Fruit fly (Drosophila melanogaster) whole organism, embryonic: ENCODE measurements around the gene Cyp313b1.

Experiments
- Asciz ChIP-seq: fragments of 200-800 bp; sonication (Bioruptor generic); optimal IDR thresholded peaks from 2 replicates; lab custom pipeline; 2017; ENCODE audit warnings: missing biosample characterization, mild to moderate bottlenecking, missing genetic modification characterization, missing genetic modification reagents
- B-H1 ChIP-seq: fragments of 200-800 bp; sonication (Bioruptor generic); IDR thresholded peaks from 3 replicates; pipeline ENCODE4 v1.3.6; 2022; ENCODE audit warnings: missing biosample characterization, missing genetic modification characterization
- CG10431 ChIP-seq: fragments of 200-800 bp; sonication (Bioruptor generic); optimal IDR thresholded peaks from 3 replicates; lab custom pipeline; 2018; ENCODE audit warnings: missing biosample characterization, mild to moderate bottlenecking, missing genetic modification characterization
- CG10543 ChIP-seq: fragments of 200-800 bp; sonication (Bioruptor generic); optimal IDR thresholded peaks from 3 replicates; lab custom pipeline; 2017; ENCODE audit warnings: missing biosample characterization, mild to moderate bottlenecking, missing genetic modification characterization, moderate library complexity
- CG11093 ChIP-seq: fragments of 200-800 bp; sonication (Bioruptor generic); IDR thresholded peaks from 3 replicates; pipeline ENCODE4 v1.3.6; 2022; ENCODE audit warnings: missing biosample characterization, missing genetic modification characterization
- CG11560 ChIP-seq: fragments of 200-800 bp; sonication (Bioruptor generic); IDR thresholded peaks from 3 replicates; pipeline ENCODE4 v1.3.6; 2022; ENCODE audit warnings: missing biosample characterization, missing genetic modification characterization
- CG12071 ChIP-seq: fragments of 200-800 bp; sonication (Bioruptor generic); optimal IDR thresholded peaks from 3 replicates; lab custom pipeline; 2018; ENCODE audit warnings: missing biosample characterization, mild to moderate bottlenecking, missing genetic modification characterization
- CG12299 ChIP-seq: fragments of 200-800 bp; sonication (Bioruptor generic); optimal IDR thresholded peaks from 2 replicates; lab custom pipeline; 2018; ENCODE audit warnings: missing biosample characterization, mild to moderate bottlenecking, missing genetic modification characterization
- CG12391 ChIP-seq: fragments of 200-800 bp; sonication (Bioruptor generic); optimal IDR thresholded peaks from 3 replicates; lab custom pipeline; 2018; ENCODE audit warnings: missing biosample characterization, mild to moderate bottlenecking, missing genetic modification characterization, moderate library complexity
- CG14050 ChIP-seq: fragments of 200-800 bp; sonication (Bioruptor generic); IDR thresholded peaks from 3 replicates; pipeline ENCODE4 v1.3.6; 2022; ENCODE audit warnings: missing biosample characterization, missing genetic modification characterization
- CG16779 ChIP-seq: fragments of 200-800 bp; sonication (Bioruptor generic); IDR thresholded peaks from 2 replicates; pipeline ENCODE4 v1.3.6; 2022; ENCODE audit warnings: missing biosample characterization, missing genetic modification characterization
- CG17359 ChIP-seq: fragments of 200-800 bp; sonication (Bioruptor generic); optimal IDR thresholded peaks from 3 replicates; lab custom pipeline; 2018; ENCODE audit warnings: missing biosample characterization, mild to moderate bottlenecking, missing genetic modification characterization, moderate library complexity
- CG18262 ChIP-seq: fragments of 200-800 bp; optimal IDR thresholded peaks from 3 replicates; lab custom pipeline; 2019; ENCODE audit warnings: missing biosample characterization, mild to moderate bottlenecking, missing genetic modification characterization, moderate library complexity
- CG1832 ChIP-seq: fragments of 200-800 bp; sonication (Bioruptor generic); optimal IDR thresholded peaks from 2 replicates; lab custom pipeline; 2017; ENCODE audit warnings: missing biosample characterization, mild to moderate bottlenecking, missing genetic modification characterization, inconsistent platforms
- CG18599 ChIP-seq: fragments of 200-800 bp; sonication (Bioruptor generic); optimal IDR thresholded peaks from 3 replicates; lab custom pipeline; 2017; ENCODE audit warnings: missing biosample characterization, missing genetic modification characterization, mild to moderate bottlenecking, moderate library complexity, missing genetic modification reagents
- CG18619 ChIP-seq: fragments of 200-800 bp; sonication (Bioruptor generic); optimal IDR thresholded peaks from 3 replicates; lab custom pipeline; 2017; ENCODE audit warnings: missing biosample characterization, mild to moderate bottlenecking, missing genetic modification characterization
- CG2889 ChIP-seq: fragments of 200-800 bp; sonication (Bioruptor generic); IDR thresholded peaks from 3 replicates; pipeline ENCODE4 v1.3.6; 2022; ENCODE audit warnings: missing biosample characterization, missing genetic modification characterization
- CG30020 ChIP-seq: fragments of 200-800 bp; optimal IDR thresholded peaks from 2 replicates; lab custom pipeline; 2019; ENCODE audit warnings: missing biosample characterization, mild to moderate bottlenecking, missing genetic modification characterization, moderate library complexity
- CG30431 ChIP-seq: fragments of 200-800 bp; sonication (Bioruptor generic); optimal IDR thresholded peaks from 2 replicates; lab custom pipeline; 2017; ENCODE audit warnings: missing biosample characterization, missing genetic modification characterization
- CG34376 ChIP-seq: fragments of 200-800 bp; sonication (Bioruptor generic); optimal IDR thresholded peaks from 2 replicates; lab custom pipeline; 2018; ENCODE audit warnings: missing biosample characterization, mild to moderate bottlenecking, missing genetic modification characterization
- CG3726 ChIP-seq: fragments of 200-800 bp; sonication (Bioruptor generic); IDR thresholded peaks from 3 replicates; pipeline ENCODE4, ENCODE4 v1.3.6; 2022; ENCODE audit warnings: missing biosample characterization, missing genetic modification characterization
- CG4854 ChIP-seq: fragments of 200-800 bp; sonication (Bioruptor generic); optimal IDR thresholded peaks from 2 replicates; lab custom pipeline; 2016; ENCODE audit warnings: missing biosample characterization, missing genetic modification characterization, inconsistent platforms
- CG6791 ChIP-seq: fragments of 200-800 bp; sonication (Bioruptor generic); IDR thresholded peaks from 3 replicates; pipeline ENCODE4 v1.3.6; 2022; ENCODE audit warnings: missing biosample characterization, missing genetic modification characterization; ENCODE audit not compliant: partially characterized antibody
- CG8089 ChIP-seq: fragments of 200-800 bp; sonication (Bioruptor generic); optimal IDR thresholded peaks from 3 replicates; lab custom pipeline; 2016; ENCODE audit warnings: missing biosample characterization, missing genetic modification characterization
- CG8359 ChIP-seq: fragments of 200-800 bp; sonication (Bioruptor generic); optimal IDR thresholded peaks from 2 replicates; lab custom pipeline; 2017; ENCODE audit warnings: missing biosample characterization, mild to moderate bottlenecking, missing genetic modification characterization, borderline replicate concordance
- Chrac-16 ChIP-seq: fragments of 200-800 bp; sonication (Bioruptor generic); optimal IDR thresholded peaks from 3 replicates; lab custom pipeline; 2016; ENCODE audit warnings: missing biosample characterization, missing genetic modification characterization
- Doc2 ChIP-seq: fragments of 200-800 bp; sonication (Bioruptor generic); IDR thresholded peaks from 2 replicates; pipeline ENCODE4 v1.3.6; 2022; ENCODE audit warnings: missing biosample characterization, missing genetic modification characterization
- Dref ChIP-seq: fragments of 200-800 bp; sonication (Bioruptor generic); IDR thresholded peaks from 2 replicates; pipeline ENCODE4 v1.3.6; 2022; ENCODE audit warnings: missing biosample characterization, missing genetic modification characterization
- Drgx ChIP-seq: fragments of 200-800 bp; sonication (Bioruptor generic); IDR thresholded peaks from 2 replicates; pipeline ENCODE4 v1.3.6; 2022; ENCODE audit warnings: missing biosample characterization, missing genetic modification characterization
- HHEX ChIP-seq: fragments of 200-800 bp; sonication (Bioruptor generic); optimal IDR thresholded peaks from 3 replicates; lab custom pipeline; 2017; ENCODE audit warnings: missing biosample characterization, mild to moderate bottlenecking, missing genetic modification characterization, missing genetic modification reagents
- HmgZ ChIP-seq: fragments of 200-800 bp; sonication (Bioruptor generic); optimal IDR thresholded peaks from 2 replicates; lab custom pipeline; 2018; ENCODE audit warnings: missing biosample characterization, mild to moderate bottlenecking, missing genetic modification characterization
- Hsf ChIP-seq: fragments of 200-800 bp; sonication (Bioruptor generic); optimal IDR thresholded peaks from 3 replicates; lab custom pipeline; 2016; ENCODE audit warnings: missing biosample characterization, missing genetic modification characterization
- MBD-R2 ChIP-seq: fragments of 200-800 bp; sonication (Bioruptor generic); IDR thresholded peaks from 2 replicates; pipeline ENCODE4 v1.3.6; 2022; ENCODE audit warnings: missing biosample characterization, missing genetic modification characterization
- Nf-YA ChIP-seq: fragments of 200-800 bp; sonication (Bioruptor generic); IDR thresholded peaks from 2 replicates; pipeline ENCODE4 v1.3.6; 2022; ENCODE audit warnings: missing biosample characterization, missing genetic modification characterization
- Nf-YC ChIP-seq: fragments of 200-800 bp; optimal IDR thresholded peaks from 3 replicates; lab custom pipeline; 2019; ENCODE audit warnings: missing biosample characterization, mild to moderate bottlenecking, missing genetic modification characterization, moderate library complexity
- Sin3A ChIP-seq: fragments of >200 bp; optimal IDR thresholded peaks from 2 replicates; lab custom pipeline; 2018
- bab2 ChIP-seq: fragments of 200-800 bp; sonication (Bioruptor generic); optimal IDR thresholded peaks from 2 replicates; lab custom pipeline; 2016; ENCODE audit warnings: missing biosample characterization, missing genetic modification characterization
- bowl ChIP-seq: fragments of 200-800 bp; sonication (Bioruptor generic); IDR thresholded peaks from 2 replicates; pipeline ENCODE4 v1.3.6; 2022; ENCODE audit warnings: missing biosample characterization, missing genetic modification characterization
- chm ChIP-seq: fragments of 200-800 bp; sonication (Bioruptor generic); IDR thresholded peaks from 2 replicates; pipeline ENCODE4 v1.3.6; 2022; ENCODE audit warnings: missing biosample characterization, missing genetic modification characterization
- dimm ChIP-seq: fragments of 200-800 bp; sonication (Bioruptor generic); IDR thresholded peaks from 2 replicates; pipeline ENCODE4 v1.3.6; 2022; ENCODE audit warnings: missing biosample characterization, missing genetic modification characterization
- fd64A ChIP-seq: fragments of 200-800 bp; sonication (Bioruptor generic); optimal IDR thresholded peaks from 3 replicates; lab custom pipeline; 2018; ENCODE audit warnings: missing biosample characterization, mild to moderate bottlenecking, missing genetic modification characterization
- jumu ChIP-seq: fragments of 200-800 bp; sonication (Bioruptor generic); optimal IDR thresholded peaks from 3 replicates; lab custom pipeline; 2016; ENCODE audit warnings: missing biosample characterization, missing genetic modification characterization
- lbe ChIP-seq: fragments of 200-800 bp; sonication (Bioruptor generic); optimal IDR thresholded peaks from 2 replicates; lab custom pipeline; 2016; ENCODE audit warnings: missing biosample characterization, mild to moderate bottlenecking, missing genetic modification characterization
- psq ChIP-seq: fragments of 200-800 bp; sonication (Bioruptor generic); optimal IDR thresholded peaks from 2 replicates; lab custom pipeline; 2017; ENCODE audit warnings: missing biosample characterization, missing genetic modification characterization
- pzg ChIP-seq: fragments of 200-800 bp; sonication (Bioruptor generic); optimal IDR thresholded peaks from 3 replicates; lab custom pipeline; 2018; ENCODE audit warnings: missing biosample characterization, mild to moderate bottlenecking, missing genetic modification characterization, moderate library complexity
- scrt ChIP-seq: fragments of 200-800 bp; sonication (Bioruptor generic); optimal IDR thresholded peaks from 2 replicates; lab custom pipeline; 2018; ENCODE audit warnings: missing biosample characterization, mild to moderate bottlenecking, missing genetic modification characterization, moderate library complexity
- so ChIP-seq: fragments of 200-800 bp; sonication (Bioruptor generic); IDR thresholded peaks from 3 replicates; pipeline ENCODE4 v1.3.6; 2022; ENCODE audit warnings: missing biosample characterization, missing genetic modification characterization
- toy ChIP-seq: fragments of 200-800 bp; sonication (Bioruptor generic); IDR thresholded peaks from 2 replicates; pipeline ENCODE4 v1.3.6; 2022; ENCODE audit warnings: missing biosample characterization, missing genetic modification characterization
- trem ChIP-seq: fragments of 200-800 bp; optimal IDR thresholded peaks from 3 replicates; lab custom pipeline; 2019; ENCODE audit warnings: missing biosample characterization, mild to moderate bottlenecking, missing genetic modification characterization, moderate library complexity
- wdn ChIP-seq: fragments of 200-800 bp; sonication (Bioruptor generic); IDR thresholded peaks from 2 replicates; pipeline ENCODE4 v1.3.6; 2022; ENCODE audit warnings: missing biosample characterization, missing genetic modification characterization
- wek ChIP-seq: fragments of 200-800 bp; sonication (Bioruptor generic); optimal IDR thresholded peaks from 3 replicates; lab custom pipeline; 2018; ENCODE audit warnings: missing biosample characterization, mild to moderate bottlenecking, missing genetic modification characterization, moderate library complexity

Cyp313b1 gene

DNA sequence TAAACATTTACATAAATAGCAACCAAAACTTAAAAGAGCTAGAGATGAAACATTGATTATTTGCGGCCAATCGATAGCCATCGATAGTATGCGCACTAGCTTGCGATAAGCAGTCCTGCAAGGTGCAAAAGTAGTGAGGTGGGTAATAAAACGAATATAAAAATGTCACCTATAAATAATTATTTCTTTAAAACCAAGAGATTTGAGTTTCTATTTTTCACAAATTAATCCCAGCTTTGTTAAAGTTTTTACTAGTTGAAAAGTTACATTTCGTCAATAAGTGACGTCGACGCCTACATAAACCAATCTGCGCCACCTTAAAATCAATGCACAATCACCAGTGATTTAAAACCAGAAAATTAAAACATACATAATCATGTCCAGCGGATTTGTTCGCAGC lies 5.3 kb upstream of the Cyp313b1 start, which contains the start of the genes Mkk4 and SLIRP2 (continued):
- TF ChIP-seq toy (GFP tag; lab: Robert Waterston, UW) = peak; percentile 96
- TF ChIP-seq CG4854 = peak; percentile 98
- peak; percentile 96 for TF ChIP-seq Doc2 (GFP tag; lab: Robert Waterston, UW)
- TF ChIP-seq Dref (GFP tag; lab: Robert Waterston, UW) = peak; percentile 87
- TF ChIP-seq B-H1 (GFP tag; lab: Robert Waterston, UW) = peak; percentile 98
- peak; percentile 97 for TF ChIP-seq Asciz (GFP tag; lab: Kevin White, UChicago)
- peak; percentile 99 for TF ChIP-seq CG18262
- peak; percentile 97 for TF ChIP-seq bowl (GFP tag; lab: Robert Waterston, UW)
- peak; percentile 99 for TF ChIP-seq jumu (GFP tag; lab: Kevin White, UChicago)
- peak; percentile 91 for TF ChIP-seq wek (GFP tag; lab: Kevin White, UChicago)
- peak; percentile 98 for TF ChIP-seq CG10543
- TF ChIP-seq chm (GFP tag; lab: Robert Waterston, UW) = peak; percentile 99
- TF ChIP-seq Drgx (GFP tag; lab: Robert Waterston, UW) = peak; percentile 98
- peak; percentile 91 for TF ChIP-seq Nf-YC (tag; lab: Kevin White, UChicago)
- TF ChIP-seq CG1832 (GFP tag; lab: Kevin White, UChicago) = no peak

dm6 chr3R:8642376-8642966 lies 3.0 kb downstream of the Cyp313b1 start:
- TF ChIP-seq CG30431 = no peak
- TF ChIP-seq CG30020 (tag; lab: Kevin White, UChicago) = no peak
- TF ChIP-seq HHEX (GFP tag; lab: Kevin White, UChicago) = no peak
- TF ChIP-seq CG17359 (tag; lab: Kevin White, UChicago) = no peak
- TF ChIP-seq Nf-YA = no peak
- TF ChIP-seq psq = no peak
- no peak for TF ChIP-seq CG11560 (tag; lab: Robert Waterston, UW)
- no peak for TF ChIP-seq CG10431
- no peak for TF ChIP-seq HmgZ (tag; lab: Kevin White, UChicago)
- no peak for TF ChIP-seq CG12071
- no peak for TF ChIP-seq CG18619 (GFP tag; lab: Kevin White, UChicago)
- no peak for TF ChIP-seq CG16779
- TF ChIP-seq CG8089 (GFP tag; lab: Kevin White, UChicago) = no peak
- no peak for TF ChIP-seq CG11093 (GFP tag; lab: Robert Waterston, UW)
- no peak for TF ChIP-seq wdn (GFP tag; lab: Robert Waterston, UW)
- no peak for TF ChIP-seq CG8359 (GFP tag; lab: Kevin White, UChicago)
- TF ChIP-seq fd64A (GFP tag; lab: Kevin White, UChicago) = no peak
- TF ChIP-seq Chrac-16 (GFP tag; lab: Kevin White, UChicago) = no peak
- no peak for TF ChIP-seq CG12391 (tag; lab: Kevin White, UChicago)
- TF ChIP-seq Hsf (GFP tag; lab: Kevin White, UChicago) = no peak
- no peak for TF ChIP-seq MBD-R2 (GFP tag; lab: Robert Waterston, UW)
- no peak for TF ChIP-seq Asciz (GFP tag; lab: Kevin White, UChicago)
- TF ChIP-seq dimm (GFP tag; lab: Robert Waterston, UW) = no peak
- TF ChIP-seq CG34376 (GFP tag; lab: Kevin White, UChicago) = no peak
- TF ChIP-seq CG18599 (GFP tag; lab: Kevin White, UChicago) = no peak
- no peak for TF ChIP-seq pzg (GFP tag; lab: Kevin White, UChicago)
- no peak for TF ChIP-seq CG3726 (GFP tag; lab: Robert Waterston, UW)
- no peak for TF ChIP-seq bab2
- no peak for TF ChIP-seq CG2889 (GFP tag; lab: Robert Waterston, UW)
- TF ChIP-seq trem (tag; lab: Kevin White, UChicago) = no peak
- TF ChIP-seq CG14050 (GFP tag; lab: Robert Waterston, UW) = no peak
- TF ChIP-seq CG12299 = no peak
- TF ChIP-seq so (GFP tag; lab: Robert Waterston, UW) = no peak
- TF ChIP-seq scrt (GFP tag; lab: Kevin White, UChicago) = no peak
- no peak for TF ChIP-seq lbe (GFP tag; lab: Kevin White, UChicago)
- no peak for TF ChIP-seq Sin3A (lab: Kevin White, UChicago)
- TF ChIP-seq CG6791 (GFP tag; lab: Robert Waterston, UW) = peak; percentile 76
